Worm (Caenorhabditis elegans): ENCODE measurements around the gene aat-2.

DNA sequence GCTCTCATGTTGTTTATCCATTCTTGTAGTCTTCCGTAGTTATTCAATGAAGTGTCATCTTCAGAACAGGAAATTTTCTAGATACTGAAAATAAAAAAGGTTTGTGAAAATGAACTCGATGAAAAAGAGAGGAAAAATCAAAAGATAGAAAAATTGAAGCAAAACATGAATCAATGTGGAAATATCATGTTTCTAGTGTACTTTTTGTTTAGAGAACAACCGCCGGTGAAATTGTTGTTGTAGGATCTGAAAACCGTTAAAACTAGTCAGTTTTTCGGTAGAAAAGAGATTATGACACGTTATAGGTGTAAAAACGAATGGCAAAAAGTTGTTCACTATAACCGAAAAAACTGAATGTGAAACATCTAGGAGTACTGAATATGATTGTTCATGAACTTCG, 29.0 kb downstream of the aat-2 start, which contains the start of gene pacs-1:
- TF ChIP-seq ama-1 (optimal IDR thresholded peaks at IDR 0.05), result no peak
- TF ChIP-seq hmbx-1 (tag; optimal IDR thresholded peaks at IDR 0.05), result no peak
- no peak for TF ChIP-seq flt-1 (GFP tag; IDR thresholded peaks at IDR 0.05)
